Fruit fly (Drosophila melanogaster): ENCODE data around the gene bves.
A peak's percentile ranks its signal among the peaks of the same experiment; 100 is the strongest.

bves gene

DNA sequence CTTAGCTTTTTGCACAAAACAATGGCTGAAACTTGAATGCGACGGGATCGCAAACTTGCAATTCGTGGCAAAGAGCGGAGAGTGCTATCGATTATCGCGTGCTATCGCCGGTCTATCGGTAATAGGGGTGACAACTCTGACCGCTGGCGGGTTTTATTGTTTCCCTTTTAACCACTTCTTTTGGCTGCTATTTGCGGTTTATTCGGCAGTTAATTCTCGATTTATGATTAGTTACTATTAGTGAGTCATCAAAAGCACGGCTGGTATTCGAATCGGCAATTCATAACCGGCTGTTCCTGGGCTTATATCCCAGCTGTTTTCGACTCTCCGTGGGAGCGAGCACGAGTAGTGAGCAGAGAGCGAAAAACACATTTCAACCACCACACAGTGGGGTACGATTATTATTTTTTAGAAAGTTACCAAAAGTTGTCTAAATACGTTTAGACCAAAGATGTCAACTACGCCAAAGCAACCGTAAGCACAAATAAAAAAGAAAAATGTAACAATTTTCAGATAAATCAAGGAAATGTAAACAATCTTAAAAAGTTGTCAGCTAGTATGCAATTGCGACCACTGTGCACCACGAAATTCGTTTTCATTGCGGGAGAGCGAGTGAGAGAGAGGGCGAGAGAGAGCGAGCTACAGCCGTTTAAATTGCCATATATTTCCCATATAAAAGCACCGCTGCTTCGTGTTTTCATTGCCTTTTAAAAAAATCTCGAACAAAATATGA is at the start of gene bves, which contains the start of gene Stt3A (continued):
- TF ChIP-seq D (optimal IDR thresholded peaks at IDR 0.05), result no peak
- TF ChIP-seq D (GFP tag; optimal IDR thresholded peaks at IDR 0.05), result peak; percentile 97
- peak; percentile 69 for TF ChIP-seq pros (GFP tag; optimal IDR thresholded peaks at IDR 0.05)
- peak; percentile 96 for TF ChIP-seq CG11247 (GFP tag; IDR thresholded peaks at IDR 0.05)
- peak; percentile 98 for TF ChIP-seq pho (GFP tag; optimal IDR thresholded peaks at IDR 0.05)
- TF ChIP-seq maf-S (GFP tag; optimal IDR thresholded peaks at IDR 0.05), result peak; percentile 98
- peak; percentile 97 for TF ChIP-seq CG4820 (GFP tag; optimal IDR thresholded peaks at IDR 0.05)
- peak; percentile 99 for TF ChIP-seq az2 (GFP tag; optimal IDR thresholded peaks at IDR 0.05)
- peak; percentile 99 for TF ChIP-seq gsb-n (tag; optimal IDR thresholded peaks at IDR 0.05)
- TF ChIP-seq CG32532 (GFP tag; IDR thresholded peaks at IDR 0.05), result peak; percentile 98
- TF ChIP-seq CG3847 (GFP tag; IDR thresholded peaks at IDR 0.05), result peak; percentile 97
- TF ChIP-seq wek (GFP tag; optimal IDR thresholded peaks at IDR 0.05), result peak; percentile 95
- peak; percentile 97 for TF ChIP-seq CG14441 (GFP tag; IDR thresholded peaks at IDR 0.05)
- TF ChIP-seq CG17829 (tag; optimal IDR thresholded peaks at IDR 0.05), result peak; percentile 99
- peak; percentile 97 for TF ChIP-seq gce (GFP tag; IDR thresholded peaks at IDR 0.05)
- peak; percentile 94 for TF ChIP-seq CG43689 (GFP tag; IDR thresholded peaks at IDR 0.05)
- TF ChIP-seq CG11504 (tag; optimal IDR thresholded peaks at IDR 0.05), result peak; percentile 97
- TF ChIP-seq sisA (GFP tag; IDR thresholded peaks at IDR 0.05), result peak; percentile 96
- peak; percentile 98 for TF ChIP-seq mam (GFP tag; optimal IDR thresholded peaks at IDR 0.05)
- peak; percentile 64; the same call in 2 of the 3 replicates for TF ChIP-seq knrl (GFP tag; IDR thresholded peaks at IDR 0.05; ENCODE audit: partially characterized antibody)
- TF ChIP-seq ci (GFP tag; IDR thresholded peaks at IDR 0.05), result peak; percentile 99
- TF ChIP-seq zfh2 (GFP tag; optimal IDR thresholded peaks at IDR 0.05), result peak; percentile 97
- TF ChIP-seq Neu2 (GFP tag; optimal IDR thresholded peaks at IDR 0.05; ENCODE audit: borderline replicate concordance), result peak; percentile 92
- TF ChIP-seq CG12104 (GFP tag; optimal IDR thresholded peaks at IDR 0.05), result peak; percentile 94
- TF ChIP-seq dimm (GFP tag; IDR thresholded peaks at IDR 0.05), result peak; percentile 91
- peak; percentile 99 for TF ChIP-seq CG6813 (GFP tag; optimal IDR thresholded peaks at IDR 0.05)
- TF ChIP-seq CG15479 (GFP tag; optimal IDR thresholded peaks at IDR 0.05), result peak; percentile 59
- peak; percentile 75 for TF ChIP-seq bigmax (GFP tag; optimal IDR thresholded peaks at IDR 0.05)
- peak; percentile 90 for TF ChIP-seq Jarid2 (GFP tag; optimal IDR thresholded peaks at IDR 0.05)
- peak; percentile 99 for TF ChIP-seq row (GFP tag; IDR thresholded peaks at IDR 0.05)
- peak; percentile 98 to 99 for TF ChIP-seq bsh (GFP tag; optimal IDR thresholded peaks at IDR 0.05)
- peak; percentile 98 for TF ChIP-seq tgo (GFP tag; IDR thresholded peaks at IDR 0.05)
- peak; percentile 9 for TF ChIP-seq gfzf (GFP tag; optimal IDR thresholded peaks at IDR 0.05)
- peak; percentile 96 for TF ChIP-seq esg (GFP tag; conservative IDR thresholded peaks at IDR 0.05)
- peak; percentile 98 for TF ChIP-seq nmo (GFP tag; optimal IDR thresholded peaks at IDR 0.05)
- TF ChIP-seq tin (GFP tag; optimal IDR thresholded peaks at IDR 0.05), result peak; percentile 98
- peak; percentile 96 for TF ChIP-seq Dbx (GFP tag; IDR thresholded peaks at IDR 0.05)
- peak; percentile 97 for TF ChIP-seq CG34376 (GFP tag; optimal IDR thresholded peaks at IDR 0.05)
- peak; percentile 23; the same call in 1 of the 2 replicates for TF ChIP-seq tna (GFP tag; IDR thresholded peaks at IDR 0.05; ENCODE audit: partially characterized antibody)
- peak; percentile 71 for TF ChIP-seq CG4360 (GFP tag; IDR thresholded peaks at IDR 0.05)
- TF ChIP-seq NfI (GFP tag; optimal IDR thresholded peaks at IDR 0.05), result peak; percentile 98
- TF ChIP-seq ems (GFP tag; optimal IDR thresholded peaks at IDR 0.05), result peak; percentile 99
- TF ChIP-seq unc-4 (GFP tag; IDR thresholded peaks at IDR 0.05; ENCODE audit: partially characterized antibody), result peak; percentile 49
- peak; percentile 98 for TF ChIP-seq CG2202 (tag; optimal IDR thresholded peaks at IDR 0.05)
- peak; percentile 94 for TF ChIP-seq Aef1 (GFP tag; IDR thresholded peaks at IDR 0.05)
- TF ChIP-seq Sry-β (GFP tag; optimal IDR thresholded peaks at IDR 0.05), result peak; percentile 69
- TF ChIP-seq C15 (GFP tag; IDR thresholded peaks at IDR 0.05), result peak; percentile 90; the same call in 2 of the 3 replicates
- TF ChIP-seq lab (GFP tag; optimal IDR thresholded peaks at IDR 0.05), result peak; percentile 99
- peak; percentile 67 for TF ChIP-seq Dref (GFP tag; IDR thresholded peaks at IDR 0.05)

Measured in whole organism, embryonic.